Worm (Caenorhabditis elegans) whole organism, L4 larva: ENCODE measurements around the gene dlc-2.

Experiments
- F26F4.8 ChIP-seq: fragments of 200-800 bp; sonication (Bioruptor generic); conservative IDR thresholded peaks from 2 replicates; pipeline ENCODE4 v1.3.6; 2022; ENCODE audit warnings: missing genetic modification characterization, missing compliant biosample characterization
- F44E2.7 ChIP-seq: fragments of 200-800 bp; sonication (Bioruptor generic); IDR thresholded peaks from 2 replicates; pipeline ENCODE4 v2.1.2; 2022; ENCODE audit warnings: missing genetic modification characterization, missing compliant biosample characterization
- F49E8.2 ChIP-seq: sonication (generic microtip); optimal IDR thresholded peaks from 2 replicates; lab custom pipeline; 2016; ENCODE audit warnings: missing compliant biosample characterization, mild to moderate bottlenecking, missing genetic modification characterization, borderline replicate concordance
- R02D3.7 ChIP-seq: fragments of 150-350 bp; sonication (generic microtip); optimal IDR thresholded peaks from 3 replicates; lab custom pipeline; 2014; ENCODE audit warnings: missing biosample characterization, missing genetic modification characterization
- Y105C5A.15 ChIP-seq: fragments of 200-800 bp; sonication (Bioruptor generic); IDR thresholded peaks from 2 replicates; pipeline ENCODE4 v1.3.6; 2022; ENCODE audit warnings: missing genetic modification characterization, missing compliant biosample characterization
- Y5F2A.4 ChIP-seq: fragments of 200-800 bp; sonication (Bioruptor generic); optimal IDR thresholded peaks from 2 replicates; lab custom pipeline; 2018; ENCODE audit warnings: mild to moderate bottlenecking, missing genetic modification characterization, missing compliant biosample characterization
- Y75B8A.6 ChIP-seq: fragments of 200-800 bp; sonication (Bioruptor generic); IDR thresholded peaks from 2 replicates; pipeline ENCODE4 v1.3.6; 2022; ENCODE audit warnings: missing genetic modification reagents, missing genetic modification characterization, missing compliant biosample characterization
- ZK337.2 ChIP-seq: fragments of 200-800 bp; sonication (Bioruptor generic); IDR thresholded peaks from 2 replicates; pipeline ENCODE4 v1.3.6; 2022; ENCODE audit warnings: missing genetic modification reagents, missing genetic modification characterization, missing compliant biosample characterization
- aha-1 ChIP-seq: fragments of 150-350 bp; peaks from one replicate; lab custom pipeline; 2014; ENCODE audit warnings: missing biosample characterization, missing genetic modification characterization
- arid-1 ChIP-seq: fragments of 200-800 bp; sonication (Bioruptor generic); conservative IDR thresholded peaks from 2 replicates; pipeline ENCODE4 v1.3.6; 2022; ENCODE audit warnings: missing genetic modification reagents, missing genetic modification characterization, missing compliant biosample characterization
- ceh-28 ChIP-seq: fragments of 150-350 bp; optimal IDR thresholded peaks from 2 replicates; lab custom pipeline; 2014; ENCODE audit warnings: missing biosample characterization, missing genetic modification reagents, missing genetic modification characterization
- ceh-32 ChIP-seq: sonication (generic microtip); optimal IDR thresholded peaks from 2 replicates; lab custom pipeline; 2016; ENCODE audit warnings: mild to moderate bottlenecking, missing genetic modification characterization, missing compliant biosample characterization; ENCODE audit not compliant: poor library complexity
- daf-16 ChIP-seq, 3 experiments: sonication (generic microtip); optimal IDR thresholded peaks; 2 replicates each; lab custom pipeline; 2016 to 2017; ENCODE audit warnings: missing genetic modification characterization in 3 of 3, missing genetic modification reagents in 3 of 3, mild to moderate bottlenecking in 2 of 3, missing compliant biosample characterization in 2 of 3, missing biosample characterization in 1 of 3, moderate library complexity in 1 of 3
- dmd-8 ChIP-seq: fragments of 200-800 bp; sonication (Bioruptor generic); IDR thresholded peaks from 2 replicates; pipeline ENCODE4 v1.3.6; 2022; ENCODE audit warnings: missing genetic modification characterization, missing compliant biosample characterization
- dpl-1 ChIP-seq: fragments of 150-350 bp; optimal IDR thresholded peaks from 2 replicates; lab custom pipeline; 2014; ENCODE audit warnings: missing biosample characterization, missing genetic modification reagents, missing genetic modification characterization
- duxl-1 ChIP-seq: sonication (generic microtip); optimal IDR thresholded peaks from 2 replicates; lab custom pipeline; 2016; ENCODE audit warnings: mild to moderate bottlenecking, missing genetic modification characterization, moderate library complexity, missing compliant biosample characterization; ENCODE audit not compliant: poor library complexity
- dve-1 ChIP-seq: sonication (generic microtip); optimal IDR thresholded peaks from 2 replicates; lab custom pipeline; 2017; ENCODE audit warnings: antibody characterized with exemption, mild to moderate bottlenecking, missing genetic modification characterization, missing compliant biosample characterization; ENCODE audit not compliant: insufficient read depth
- egl-43 ChIP-seq: fragments of 200-800 bp; sonication (Bioruptor generic); IDR thresholded peaks from 2 replicates; pipeline ENCODE4 v1.3.6; 2022; ENCODE audit warnings: missing genetic modification reagents, missing genetic modification characterization, missing compliant biosample characterization
- fos-1 ChIP-seq: fragments of 150-350 bp; optimal IDR thresholded peaks from 2 replicates; lab custom pipeline; 2014; ENCODE audit warnings: missing biosample characterization, missing genetic modification characterization
- hif-1 ChIP-seq, 2 experiments: sonication (generic microtip); optimal IDR thresholded peaks; 2 replicates each; lab custom pipeline; 2016 to 2017; ENCODE audit warnings: missing compliant biosample characterization in 2 of 2, missing genetic modification characterization in 2 of 2, missing genetic modification reagents in 2 of 2, missing genotype in 2 of 2, mild to moderate bottlenecking in 1 of 2
- hlh-11 ChIP-seq: fragments of 200-800 bp; sonication (Bioruptor generic); optimal IDR thresholded peaks from 2 replicates; lab custom pipeline; 2018; ENCODE audit warnings: mild to moderate bottlenecking, missing genetic modification characterization, missing compliant biosample characterization
- hlh-30 ChIP-seq: sonication (generic microtip); optimal IDR thresholded peaks from 2 replicates; lab custom pipeline; 2017; ENCODE audit warnings: antibody characterized with exemption, mild to moderate bottlenecking, missing genetic modification characterization, missing compliant biosample characterization; ENCODE audit not compliant: insufficient read depth
- hmg-1.1 ChIP-seq: fragments of 200-800 bp; sonication (Bioruptor generic); IDR thresholded peaks from 2 replicates; pipeline ENCODE4 v1.3.6; 2022; ENCODE audit warnings: missing genetic modification reagents, missing genetic modification characterization, missing compliant biosample characterization
- lim-7 ChIP-seq: fragments of 200-800 bp; sonication (Bioruptor generic); IDR thresholded peaks from 2 replicates; pipeline ENCODE4 v1.3.6; 2022; ENCODE audit warnings: missing genetic modification characterization, missing compliant biosample characterization
- lin-1 ChIP-seq: fragments of 200-800 bp; sonication (Bioruptor generic); IDR thresholded peaks from 2 replicates; pipeline ENCODE4 v1.3.6; 2022; ENCODE audit warnings: missing genetic modification reagents, missing genetic modification characterization, missing compliant biosample characterization
- lin-15B ChIP-seq: fragments of 150-350 bp; sonication (generic microtip); optimal IDR thresholded peaks from 3 replicates; lab custom pipeline; 2014; ENCODE audit warnings: missing biosample characterization, missing genetic modification characterization
- lin-29 ChIP-seq: fragments of 200-800 bp; sonication (Bioruptor generic); IDR thresholded peaks from 2 replicates; pipeline ENCODE4 v1.3.6; 2022; ENCODE audit warnings: missing genetic modification reagents, missing genetic modification characterization, missing compliant biosample characterization
- lin-38 ChIP-seq: fragments of 200-800 bp; sonication (Bioruptor generic); IDR thresholded peaks from 2 replicates; pipeline ENCODE4 v1.3.6; 2022; ENCODE audit warnings: missing genetic modification reagents, missing genetic modification characterization, missing compliant biosample characterization
- lin-39 ChIP-seq: fragments of 150-350 bp; optimal IDR thresholded peaks from 2 replicates; lab custom pipeline; 2014; ENCODE audit warnings: missing biosample characterization, missing genetic modification reagents, missing genetic modification characterization
- lir-3 ChIP-seq: sonication (generic microtip); optimal IDR thresholded peaks from 2 replicates; lab custom pipeline; 2016; ENCODE audit warnings: mild to moderate bottlenecking, missing genetic modification characterization, missing compliant biosample characterization
- lsy-2 ChIP-seq, 2 experiments: fragments of 150-350 bp in 1 of 2; sonication (generic microtip) in 1 of 2; optimal IDR thresholded peaks; 2 replicates each; lab custom pipeline; 2014 to 2017; ENCODE audit warnings: missing biosample characterization in 2 of 2, missing genetic modification characterization in 2 of 2
- madf-9 ChIP-seq: fragments of 200-800 bp; sonication (Bioruptor generic); conservative IDR thresholded peaks from 2 replicates; pipeline ENCODE4 v1.3.6; 2022; ENCODE audit warnings: missing genetic modification reagents, missing genetic modification characterization, missing compliant biosample characterization
- mdl-1 ChIP-seq, 2 experiments: fragments of 150-350 bp in 1 of 2; sonication (generic microtip) in 1 of 2; optimal IDR thresholded peaks; 2 replicates each; lab custom pipeline; 2014 to 2017; ENCODE audit warnings: missing biosample characterization in 2 of 2, missing genetic modification characterization in 2 of 2
- mxl-3 ChIP-seq: fragments of 200-800 bp; sonication (Bioruptor generic); optimal IDR thresholded peaks from 2 replicates; lab custom pipeline; 2018; ENCODE audit warnings: mild to moderate bottlenecking, missing genetic modification characterization, missing compliant biosample characterization
- nhr-102 ChIP-seq: sonication (generic microtip); optimal IDR thresholded peaks from 2 replicates; lab custom pipeline; 2016; ENCODE audit warnings: mild to moderate bottlenecking, missing genetic modification characterization, moderate library complexity, missing compliant biosample characterization
- nhr-111 ChIP-seq: fragments of 200-800 bp; sonication (Bioruptor generic); optimal IDR thresholded peaks from 2 replicates; lab custom pipeline; 2018; ENCODE audit warnings: mild to moderate bottlenecking, missing genetic modification characterization, missing compliant biosample characterization
- nhr-28 ChIP-seq: fragments of 150-350 bp; optimal IDR thresholded peaks from 2 replicates; lab custom pipeline; 2014; ENCODE audit warnings: missing biosample characterization, missing genetic modification characterization
- nhr-41 ChIP-seq: fragments of 200-800 bp; sonication (Bioruptor generic); IDR thresholded peaks from 2 replicates; pipeline ENCODE4 v1.3.6; 2022; ENCODE audit warnings: missing genetic modification reagents, missing genetic modification characterization, missing compliant biosample characterization
- nhr-77 ChIP-seq: fragments of 150-350 bp; optimal IDR thresholded peaks from 2 replicates; lab custom pipeline; 2014; ENCODE audit warnings: missing biosample characterization, missing genetic modification characterization
- pha-4 ChIP-seq, 2 experiments: fragments of 150-350 bp in 1 of 2; fragments of 200-800 bp in 1 of 2; sonication (Bioruptor generic) in 1 of 2; IDR thresholded peaks in 1 of 2; optimal IDR thresholded peaks in 1 of 2; 2 replicates each; pipeline versions ENCODE4 v1.3.6 to Lab custom; 2014 to 2022; ENCODE audit warnings: missing genetic modification characterization in 2 of 2, missing genetic modification reagents in 2 of 2, missing biosample characterization in 1 of 2, missing compliant biosample characterization in 1 of 2
- pqm-1 ChIP-seq: sonication (generic microtip); optimal IDR thresholded peaks from 2 replicates; lab custom pipeline; 2017; ENCODE audit warnings: missing biosample characterization, missing genetic modification characterization
- rbr-2 ChIP-seq: sonication (generic microtip); optimal IDR thresholded peaks from 2 replicates; lab custom pipeline; 2016; ENCODE audit warnings: missing genotype, missing genetic modification characterization, missing compliant biosample characterization
- saeg-2 ChIP-seq: fragments of 200-800 bp; sonication (Bioruptor generic); IDR thresholded peaks from 2 replicates; pipeline ENCODE4 v1.3.6; 2022; ENCODE audit warnings: missing genetic modification reagents, missing genetic modification characterization, missing compliant biosample characterization
- sdz-12 ChIP-seq: fragments of 200-800 bp; sonication (Bioruptor generic); optimal IDR thresholded peaks from 2 replicates; lab custom pipeline; 2018; ENCODE audit warnings: mild to moderate bottlenecking, missing genetic modification characterization, missing compliant biosample characterization
- tra-1 ChIP-seq: fragments of 200-800 bp; sonication (Bioruptor generic); IDR thresholded peaks from 2 replicates; pipeline ENCODE4 v1.3.6; 2022; ENCODE audit warnings: missing genetic modification reagents, missing genetic modification characterization, missing compliant biosample characterization
- unc-130 ChIP-seq: sonication (generic microtip); optimal IDR thresholded peaks from 2 replicates; lab custom pipeline; 2016; ENCODE audit warnings: missing genetic modification reagents, missing genetic modification characterization, missing compliant biosample characterization
- zag-1 ChIP-seq: fragments of 150-350 bp; optimal IDR thresholded peaks from 2 replicates; lab custom pipeline; 2014; ENCODE audit warnings: missing biosample characterization, missing genetic modification characterization
- zfp-2 ChIP-seq: sonication (generic microtip); optimal IDR thresholded peaks from 2 replicates; lab custom pipeline; 2016; ENCODE audit warnings: mild to moderate bottlenecking, missing genetic modification characterization, missing compliant biosample characterization
- zip-11 ChIP-seq: fragments of 200-800 bp; sonication (Bioruptor generic); IDR thresholded peaks from 2 replicates; pipeline ENCODE4 v1.3.6; 2022; ENCODE audit warnings: missing genetic modification characterization, missing compliant biosample characterization
- ztf-7 ChIP-seq: fragments of 150-350 bp; optimal IDR thresholded peaks from 2 replicates; lab custom pipeline; 2014; ENCODE audit warnings: missing biosample characterization, missing genetic modification characterization

The dlc-2 gene

DNA sequence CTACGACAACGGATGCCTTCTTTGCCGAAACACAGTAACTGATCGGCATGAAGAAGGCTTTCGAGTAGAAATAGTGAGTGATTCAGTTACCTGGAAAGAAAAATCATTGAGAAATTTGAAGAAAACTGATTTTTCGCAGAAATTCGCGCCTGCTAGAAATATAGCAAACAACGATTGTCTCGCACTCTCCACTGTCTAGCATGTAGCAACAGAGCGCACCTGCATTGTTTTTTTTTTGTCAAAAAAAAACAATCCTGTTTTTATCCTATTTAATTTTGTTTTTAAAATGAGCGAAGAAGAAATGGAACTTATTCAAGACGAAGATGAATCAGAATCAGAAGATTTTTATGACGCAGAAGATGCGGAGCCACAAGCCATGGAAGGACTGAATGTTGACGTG is 9.7 kb upstream of the dlc-2 start, which contains the start of the genes ddb-1 and M18.6:
TSS of gene ddb-1 (minus strand) at position 90 of the 400 bp plus-strand sequence.
TSS of gene M18.6 (plus strand) at position 235 of the 400 bp plus-strand sequence.
- TF ChIP-seq lin-38 (GFP tag; lab: Robert Waterston, UW) (peak; percentile 93), F49E8.2 (no peak), ceh-32 (tag; lab: Kevin White, UChicago) (no peak), dpl-1 (GFP tag; lab: Kevin White, UChicago) (peak; percentile 24), dmd-8 (GFP tag; lab: Robert Waterston, UW) (no peak), mdl-1 (tag; optimal IDR thresholded peaks at IDR 0.05; lab: Kevin White, UChicago) (no peak), hif-1 (tag; optimal IDR thresholded peaks at IDR 0.05; lab: Kevin White, UChicago) (no peak), zip-11 (no peak), nhr-28 (tag; lab: Kevin White, UChicago) (peak; percentile 25), lin-39 (tag; lab: Kevin White, UChicago) (no peak), nhr-77 (no peak), F44E2.7 (no peak), lsy-2 (tag; optimal IDR thresholded peaks at IDR 0.05; lab: Kevin White, UChicago) (peak in 1 of 2 experiments; percentile 56), duxl-1 (no peak), lin-15B (no peak), egl-43 (no peak), daf-16 (GFP tag; optimal IDR thresholded peaks at IDR 0.05; lab: Kevin White, UChicago) (no peak), daf-16 (tag; optimal IDR thresholded peaks at IDR 0.05; lab: Kevin White, UChicago) (peak; percentile 41), Y105C5A.15 (GFP tag; lab: Robert Waterston, UW) (no peak), Y75B8A.6 (no peak), pha-4 (GFP tag; IDR thresholded peaks at IDR 0.05; lab: Robert Waterston, UW) (no peak), pha-4 (tag; optimal IDR thresholded peaks at IDR 0.05; lab: Kevin White, UChicago) (peak; percentile 19), tra-1 (GFP tag; lab: Robert Waterston, UW) (no peak), unc-130 (GFP tag; lab: Kevin White, UChicago) (peak; percentile 70), ceh-28 (tag; lab: Kevin White, UChicago) (no peak), zag-1 (tag; lab: Kevin White, UChicago) (no peak), lim-7 (GFP tag; lab: Robert Waterston, UW) (no peak), lin-1 (no peak), lir-3 (tag; lab: Kevin White, UChicago) (no peak), hlh-30 (tag; lab: Kevin White, UChicago) (peak; percentile 3), rbr-2 (tag; lab: Kevin White, UChicago) (no peak), dve-1 (tag; lab: Kevin White, UChicago) (peak; percentile 26), madf-9 (no peak), lin-29 (GFP tag; lab: Robert Waterston, UW) (no peak), sdz-12 (GFP tag; lab: Kevin White, UChicago) (no peak), ZK337.2 (GFP tag; lab: Robert Waterston, UW) (no peak), saeg-2 (GFP tag; lab: Robert Waterston, UW) (no peak), pqm-1 (no peak), fos-1 (tag; lab: Kevin White, UChicago) (no peak), aha-1 (no peak), F26F4.8 (no peak), R02D3.7 (tag; lab: Kevin White, UChicago) (no peak), nhr-102 (tag; lab: Kevin White, UChicago) (no peak), mxl-3 (GFP tag; lab: Kevin White, UChicago) (no peak), Y5F2A.4 (no peak), ztf-7 (tag; lab: Kevin White, UChicago) (no peak), arid-1 (GFP tag; lab: Robert Waterston, UW) (no peak), nhr-41 (no peak), nhr-111 (no peak), hmg-1.1 (0 out of 2 replicates have a peak, but pooled peaks have one; percentile 15), hlh-11 (tag; lab: Kevin White, UChicago) (no peak), zfp-2 (tag; lab: Kevin White, UChicago) (no peak)
